Worm (Caenorhabditis elegans) whole organism, L4 larva: ENCODE data around the gene ubxn-4.

ENCODE experiments used
- ceh-82 ChIP-seq: sonication (generic microtip); optimal IDR thresholded peaks from 2 replicates; lab custom pipeline; 2017; ENCODE audit warnings: missing biosample characterization, missing genetic modification characterization
- dpl-1 ChIP-seq: fragments of 150-350 bp; optimal IDR thresholded peaks from 2 replicates; lab custom pipeline; 2014; ENCODE audit warnings: missing biosample characterization, missing genetic modification reagents, missing genetic modification characterization
- nhr-111 ChIP-seq: fragments of 200-800 bp; sonication (Bioruptor generic); optimal IDR thresholded peaks from 2 replicates; lab custom pipeline; 2018; ENCODE audit warnings: mild to moderate bottlenecking, missing genetic modification characterization, missing compliant biosample characterization
- tra-1 ChIP-seq: fragments of 200-800 bp; sonication (Bioruptor generic); IDR thresholded peaks from 2 replicates; pipeline ENCODE4 v1.3.6; 2022; ENCODE audit warnings: missing genetic modification reagents, missing genetic modification characterization, missing compliant biosample characterization

DNA sequence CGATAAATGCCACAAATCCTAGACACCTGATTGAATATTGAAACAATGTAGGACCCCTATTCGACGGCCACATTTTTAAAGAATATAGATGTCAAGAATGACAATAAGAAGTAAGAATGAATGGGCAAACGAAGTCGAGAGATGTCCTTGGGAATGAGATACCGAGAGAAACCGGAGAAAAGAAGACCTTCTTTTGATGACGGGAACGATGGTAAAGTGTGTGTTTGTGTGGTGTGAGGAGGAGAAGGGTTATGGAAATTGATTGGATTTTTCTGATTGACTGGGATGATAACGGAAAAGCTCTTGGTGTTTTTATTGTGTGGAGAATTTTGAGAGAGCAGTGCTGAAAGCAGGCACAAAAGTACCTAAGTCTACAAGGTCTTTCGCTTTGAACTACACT lies 36.7 kb downstream of the ubxn-4 start, which contains the start of gene R05D3.9:
- TF ChIP-seq nhr-111 (GFP tag; lab: Kevin White, UChicago) (no peak), ceh-82 (tag; lab: Kevin White, UChicago) (no peak), dpl-1 (GFP tag; lab: Kevin White, UChicago) (no peak), tra-1 (GFP tag; lab: Robert Waterston, UW) (no peak)
